Worm (Caenorhabditis elegans) whole organism, late embryonic: Measurements from ENCODE around the gene alh-9.
A peak's percentile ranks its signal among the peaks of the same experiment; 100 is the strongest.

Experiments
- C38D4.7 ChIP-seq: fragments of 200-800 bp; sonication (Bioruptor generic); optimal IDR thresholded peaks from 2 replicates; lab custom pipeline; 2018; ENCODE audit warnings: mild to moderate bottlenecking, missing genetic modification characterization, moderate library complexity, missing compliant biosample characterization
- F13H6.1 ChIP-seq: sonication (generic microtip); optimal IDR thresholded peaks from 2 replicates; lab custom pipeline; 2016; ENCODE audit warnings: missing genetic modification characterization, missing compliant biosample characterization
- K02D7.2 ChIP-seq: sonication (generic microtip); optimal IDR thresholded peaks from 2 replicates; lab custom pipeline; 2017; ENCODE audit warnings: mild to moderate bottlenecking, missing genetic modification characterization, missing compliant biosample characterization
- K09A11.1 ChIP-seq: sonication (generic microtip); optimal IDR thresholded peaks from 2 replicates; lab custom pipeline; 2017; ENCODE audit warnings: antibody characterized with exemption, mild to moderate bottlenecking, missing genetic modification characterization, missing compliant biosample characterization; ENCODE audit not compliant: insufficient read depth
- T23F11.4 ChIP-seq: fragments of 200-800 bp; sonication (Bioruptor generic); optimal IDR thresholded peaks from 2 replicates; lab custom pipeline; 2018; ENCODE audit warnings: mild to moderate bottlenecking, missing genetic modification characterization, missing compliant biosample characterization
- Y22D7AL.16 ChIP-seq: sonication (generic microtip); optimal IDR thresholded peaks from 2 replicates; lab custom pipeline; 2016; ENCODE audit warnings: missing genetic modification characterization, missing compliant biosample characterization
- ama-1 ChIP-seq: fragments of 150-350 bp; optimal IDR thresholded peaks from 2 replicates; lab custom pipeline; 2014
- ceh-14 ChIP-seq: sonication (generic microtip); optimal IDR thresholded peaks from 2 replicates; lab custom pipeline; 2016; ENCODE audit warnings: missing genotype, missing genetic modification characterization, missing compliant biosample characterization
- ceh-18 ChIP-seq: sonication (generic microtip); optimal IDR thresholded peaks from 2 replicates; lab custom pipeline; 2016; ENCODE audit warnings: missing genetic modification characterization, missing compliant biosample characterization
- ceh-19 ChIP-seq: fragments of 200-800 bp; sonication (Bioruptor generic); optimal IDR thresholded peaks from 2 replicates; lab custom pipeline; 2018; ENCODE audit warnings: mild to moderate bottlenecking, missing genetic modification characterization, missing compliant biosample characterization
- ceh-24 ChIP-seq: sonication (generic microtip); optimal IDR thresholded peaks from 2 replicates; lab custom pipeline; 2016; ENCODE audit warnings: mild to moderate bottlenecking, missing genetic modification characterization, missing compliant biosample characterization
- ceh-31 ChIP-seq: sonication (generic microtip); optimal IDR thresholded peaks from 2 replicates; lab custom pipeline; 2016; ENCODE audit warnings: missing genetic modification characterization, missing compliant biosample characterization
- che-1 ChIP-seq: sonication (generic microtip); optimal IDR thresholded peaks from 2 replicates; lab custom pipeline; 2016; ENCODE audit warnings: mild to moderate bottlenecking, missing genetic modification characterization, missing compliant biosample characterization
- dve-1 ChIP-seq: sonication (generic microtip); optimal IDR thresholded peaks from 2 replicates; lab custom pipeline; 2017; ENCODE audit warnings: antibody characterized with exemption, mild to moderate bottlenecking, missing genetic modification characterization, missing compliant biosample characterization
- elt-2 ChIP-seq: sonication (generic microtip); optimal IDR thresholded peaks from 2 replicates; lab custom pipeline; 2016; ENCODE audit warnings: missing genetic modification reagents, missing genetic modification characterization, missing compliant biosample characterization
- ets-4 ChIP-seq: sonication (generic microtip); optimal IDR thresholded peaks from 2 replicates; lab custom pipeline; 2016; ENCODE audit warnings: missing genetic modification characterization, missing compliant biosample characterization
- fax-1 ChIP-seq: sonication (generic microtip); optimal IDR thresholded peaks from 2 replicates; lab custom pipeline; 2016; ENCODE audit warnings: missing genotype, missing genetic modification characterization, missing compliant biosample characterization
- fkh-10 ChIP-seq: fragments of 150-350 bp; optimal IDR thresholded peaks from 2 replicates; lab custom pipeline; 2014; ENCODE audit warnings: missing biosample characterization, missing genetic modification reagents, missing genetic modification characterization
- fkh-6 ChIP-seq: sonication (generic microtip); optimal IDR thresholded peaks from 2 replicates; lab custom pipeline; 2016; ENCODE audit warnings: missing genetic modification characterization, missing compliant biosample characterization
- gmeb-2 ChIP-seq: sonication (generic microtip); optimal IDR thresholded peaks from 2 replicates; lab custom pipeline; 2016; ENCODE audit warnings: missing genetic modification characterization, inconsistent platforms, missing compliant biosample characterization
- hlh-13 ChIP-seq: fragments of 200-800 bp; sonication (Bioruptor generic); optimal IDR thresholded peaks from 2 replicates; lab custom pipeline; 2018; ENCODE audit warnings: mild to moderate bottlenecking, missing genetic modification characterization, missing compliant biosample characterization
- hlh-6 ChIP-seq: sonication (generic microtip); optimal IDR thresholded peaks from 2 replicates; lab custom pipeline; 2016; ENCODE audit warnings: missing genotype, missing genetic modification characterization, missing compliant biosample characterization
- hlh-8 ChIP-seq: sonication (generic microtip); optimal IDR thresholded peaks from 2 replicates; lab custom pipeline; 2016; ENCODE audit warnings: missing genotype, missing genetic modification characterization, missing compliant biosample characterization
- lim-6 ChIP-seq: sonication (generic microtip); optimal IDR thresholded peaks from 2 replicates; lab custom pipeline; 2016; ENCODE audit warnings: missing genetic modification characterization, missing compliant biosample characterization
- lin-11 ChIP-seq: fragments of 200-800 bp; sonication (Bioruptor generic); optimal IDR thresholded peaks from 2 replicates; lab custom pipeline; 2018; ENCODE audit warnings: mild to moderate bottlenecking, missing genetic modification characterization, missing compliant biosample characterization
- nhr-11 ChIP-seq: fragments of 150-350 bp; optimal IDR thresholded peaks from 2 replicates; lab custom pipeline; 2014; ENCODE audit warnings: missing biosample characterization, missing genetic modification characterization
- nhr-232 ChIP-seq: sonication (generic microtip); optimal IDR thresholded peaks from 2 replicates; lab custom pipeline; 2016; ENCODE audit warnings: missing genetic modification characterization, missing compliant biosample characterization
- npax-4 ChIP-seq: sonication (generic microtip); optimal IDR thresholded peaks from 2 replicates; lab custom pipeline; 2016; ENCODE audit warnings: missing genetic modification characterization, missing compliant biosample characterization
- odd-2 ChIP-seq: sonication (generic microtip); optimal IDR thresholded peaks from 2 replicates; lab custom pipeline; 2017; ENCODE audit warnings: antibody characterized with exemption, mild to moderate bottlenecking, missing genetic modification characterization, missing compliant biosample characterization
- pag-3 ChIP-seq: sonication (generic microtip); optimal IDR thresholded peaks from 2 replicates; lab custom pipeline; 2016; ENCODE audit warnings: missing compliant biosample characterization, missing genetic modification characterization, borderline replicate concordance
- pat-9 ChIP-seq: fragments of 200-800 bp; sonication (Bioruptor generic); optimal IDR thresholded peaks from 2 replicates; lab custom pipeline; 2018; ENCODE audit warnings: mild to moderate bottlenecking, missing genetic modification characterization, moderate library complexity, missing compliant biosample characterization
- pax-1 ChIP-seq: fragments of 150-350 bp; optimal IDR thresholded peaks from 2 replicates; lab custom pipeline; 2014; ENCODE audit warnings: missing biosample characterization, missing genetic modification characterization
- pha-2 ChIP-seq: sonication (generic microtip); optimal IDR thresholded peaks from 2 replicates; lab custom pipeline; 2017; ENCODE audit warnings: mild to moderate bottlenecking, missing genetic modification characterization, missing compliant biosample characterization
- ref-2 ChIP-seq: sonication (generic microtip); optimal IDR thresholded peaks from 2 replicates; lab custom pipeline; 2016; ENCODE audit warnings: missing genetic modification characterization, missing compliant biosample characterization
- rnt-1 ChIP-seq: sonication (generic microtip); optimal IDR thresholded peaks from 2 replicates; lab custom pipeline; 2016; ENCODE audit warnings: missing genetic modification characterization, missing compliant biosample characterization
- sox-4 ChIP-seq: sonication (generic microtip); optimal IDR thresholded peaks from 2 replicates; lab custom pipeline; 2017; ENCODE audit warnings: mild to moderate bottlenecking, missing genetic modification characterization, inconsistent platforms, missing compliant biosample characterization
- tbx-7 ChIP-seq: sonication (generic microtip); optimal IDR thresholded peaks from 2 replicates; lab custom pipeline; 2016; ENCODE audit warnings: missing genotype, missing genetic modification characterization, missing compliant biosample characterization
- ttx-3 ChIP-seq: sonication (generic microtip); optimal IDR thresholded peaks from 2 replicates; lab custom pipeline; 2016; ENCODE audit warnings: missing genetic modification reagents, missing genetic modification characterization, missing compliant biosample characterization
- unc-42 ChIP-seq: sonication (generic microtip); optimal IDR thresholded peaks from 2 replicates; lab custom pipeline; 2016; ENCODE audit warnings: missing genotype, missing genetic modification characterization, missing compliant biosample characterization
- unc-55 ChIP-seq: sonication (generic microtip); optimal IDR thresholded peaks from 2 replicates; lab custom pipeline; 2017; ENCODE audit warnings: missing biosample characterization, missing genetic modification reagents, missing genetic modification characterization
- unc-86 ChIP-seq: sonication (generic microtip); optimal IDR thresholded peaks from 2 replicates; lab custom pipeline; 2016; ENCODE audit warnings: missing genetic modification characterization, missing compliant biosample characterization
- zip-5 ChIP-seq: sonication (generic microtip); optimal IDR thresholded peaks from 2 replicates; lab custom pipeline; 2016; ENCODE audit warnings: missing genetic modification characterization, missing compliant biosample characterization

Gene alh-9

DNA sequence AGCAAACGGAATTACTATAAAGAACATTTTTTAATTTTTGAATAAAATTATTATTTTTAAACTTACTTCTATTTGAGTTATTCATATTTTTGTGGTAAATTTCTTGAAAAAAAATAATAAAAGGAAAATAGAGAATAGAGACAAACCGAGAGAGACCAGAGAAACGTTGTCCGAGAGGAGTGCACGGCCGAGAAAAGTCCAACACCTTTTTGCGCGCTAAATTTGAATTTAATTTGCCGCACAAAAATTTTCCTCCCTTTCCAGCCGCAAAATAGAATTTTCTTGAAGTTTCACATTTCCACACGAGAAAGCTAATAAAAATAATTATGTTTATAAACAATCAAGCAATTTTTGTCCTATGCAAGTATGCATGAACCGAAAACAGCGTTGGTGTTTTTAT, 15.9 kb downstream of the alh-9 start, which contains the start of the genes F01F1.11 and F01F1.3 (continued):
- TF ChIP-seq ceh-24 (tag; lab: Kevin White, UChicago) = no peak
- TF ChIP-seq F13H6.1 (tag; lab: Kevin White, UChicago) = peak; percentile 19
- TF ChIP-seq pag-3 (tag; lab: Kevin White, UChicago) = no peak
- peak; percentile 14 for TF ChIP-seq pax-1
- no peak for TF ChIP-seq fkh-10 (GFP tag; lab: Kevin White, UChicago)
- TF ChIP-seq unc-42 (tag; lab: Kevin White, UChicago) = peak; percentile 50
- TF ChIP-seq ets-4 (tag; lab: Kevin White, UChicago) = peak; percentile 99
- TF ChIP-seq unc-86 = no peak
- TF ChIP-seq ceh-14 = peak; percentile 35
- peak; percentile 38 for TF ChIP-seq elt-2 (tag; lab: Kevin White, UChicago)
- TF ChIP-seq tbx-7 (tag; lab: Kevin White, UChicago) = peak; percentile 64
- no peak for TF ChIP-seq ama-1 (lab: Kevin White, UChicago)
- no peak for TF ChIP-seq gmeb-2 (tag; lab: Kevin White, UChicago)
- TF ChIP-seq zip-5 = peak; percentile 38
- no peak for TF ChIP-seq che-1
- no peak for TF ChIP-seq lim-6 (tag; lab: Kevin White, UChicago)
- peak; percentile 89 for TF ChIP-seq ceh-31 (tag; lab: Kevin White, UChicago)
- no peak for TF ChIP-seq unc-55 (GFP tag; lab: Kevin White, UChicago)
- TF ChIP-seq C38D4.7 = no peak
- TF ChIP-seq ref-2 (tag; lab: Kevin White, UChicago) = peak; percentile 62
- TF ChIP-seq ceh-19 = no peak
- TF ChIP-seq nhr-232 (tag; lab: Kevin White, UChicago) = no peak

DNA sequence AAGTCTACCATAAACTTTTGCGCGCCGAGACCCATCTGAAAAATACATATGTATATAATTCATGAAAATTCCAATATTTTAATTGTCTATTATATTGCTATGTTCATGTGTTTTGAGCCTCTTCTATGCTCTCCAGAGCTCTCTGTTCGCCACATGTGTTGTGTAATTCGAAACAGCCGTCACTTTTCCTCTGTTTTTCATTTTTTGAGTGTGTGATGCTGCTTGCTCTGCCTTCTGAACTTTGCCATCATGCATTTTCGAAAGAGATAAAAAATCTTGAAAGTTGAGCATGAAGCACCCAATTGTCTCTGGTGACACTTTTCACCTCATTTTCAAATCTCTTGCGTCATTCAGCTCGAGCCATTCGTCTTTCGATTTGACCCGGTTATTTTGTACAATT, 16.5 kb downstream of the alh-9 start:
- peak; percentile 36 for TF ChIP-seq hlh-8
- TF ChIP-seq Y22D7AL.16 (tag; lab: Kevin White, UChicago) = no peak

DNA sequence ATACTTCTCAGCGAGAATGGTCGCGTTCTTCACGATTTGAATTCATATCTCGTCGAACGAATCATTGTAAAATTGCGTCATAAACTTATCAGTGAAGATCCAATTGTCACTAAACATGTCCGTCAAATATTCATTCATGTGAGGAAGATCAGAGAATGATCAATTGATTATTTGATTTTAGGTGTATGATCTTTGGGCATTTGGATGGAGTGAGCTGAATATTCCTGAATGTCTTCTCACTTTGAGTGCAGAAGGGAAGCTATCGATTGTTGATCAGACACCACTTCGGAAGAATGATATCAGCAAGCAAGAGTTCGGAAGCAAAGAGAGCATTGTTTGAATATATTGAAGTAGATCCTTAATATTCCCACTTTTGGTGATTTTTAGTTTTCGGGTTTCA, 18.4 kb downstream of the alh-9 start:
- TF ChIP-seq unc-55 (GFP tag; lab: Kevin White, UChicago) = peak; percentile 59
- TF ChIP-seq K09A11.1 (tag; lab: Kevin White, UChicago) = no peak

DNA sequence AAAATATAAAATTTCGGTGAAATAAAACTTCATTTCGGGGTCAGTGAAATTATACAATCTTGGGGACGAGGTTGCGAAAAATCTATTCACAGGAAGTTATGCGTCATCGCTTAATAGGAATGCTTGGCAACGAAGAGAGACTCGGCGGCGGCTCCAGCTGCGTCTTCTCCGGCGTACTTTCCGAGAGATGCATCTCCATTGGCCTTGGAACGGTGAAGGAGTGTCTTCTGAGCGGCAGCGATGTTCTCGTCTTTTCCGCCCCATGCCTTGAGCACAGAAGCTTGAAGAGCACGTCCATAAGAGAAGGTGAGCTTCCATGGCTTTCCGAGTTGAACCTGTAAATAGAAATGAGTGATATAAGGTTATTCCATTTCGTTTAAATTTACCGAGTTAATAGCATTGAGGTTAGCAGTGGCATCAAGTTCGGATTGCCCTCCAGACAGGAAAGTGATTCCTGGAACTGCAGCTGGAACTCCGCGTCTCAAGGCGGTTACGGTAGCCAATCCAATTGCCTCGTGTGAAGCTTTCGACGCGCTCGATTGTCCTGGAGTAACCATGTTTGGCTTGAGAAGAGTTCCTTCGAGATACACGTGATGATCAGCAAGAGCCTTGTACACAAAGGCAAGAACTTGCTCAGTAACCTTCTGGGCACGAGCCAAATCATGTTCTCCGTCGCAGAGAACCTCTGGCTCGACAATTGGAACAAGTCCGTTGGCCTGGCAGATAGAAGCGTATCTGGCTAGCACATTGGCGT, 19.0 kb downstream of the alh-9 start:
- TF ChIP-seq fkh-6 (tag; lab: Kevin White, UChicago) (no peak), sox-4 (tag; lab: Kevin White, UChicago) (no peak), hlh-6 (tag; lab: Kevin White, UChicago) (no peak), npax-4 (tag; lab: Kevin White, UChicago) (no peak), lin-11 (no peak)

DNA sequence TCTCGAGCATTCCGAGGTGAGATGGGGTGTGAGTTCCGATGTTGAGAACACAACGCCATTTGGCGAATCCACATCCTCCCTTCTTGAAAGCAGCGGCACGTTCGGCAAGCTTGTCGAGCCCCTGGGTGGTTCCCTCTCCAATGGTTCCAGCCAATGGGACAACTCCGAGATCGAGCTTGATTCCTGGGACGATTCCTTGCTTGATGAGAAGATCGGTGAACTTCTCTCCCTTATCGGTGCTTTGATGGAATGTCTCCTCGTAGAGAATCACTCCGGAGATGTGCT, 19.5 kb downstream of the alh-9 start:
- no peak for TF ChIP-seq pat-9 (tag; lab: Kevin White, UChicago)
- no peak for TF ChIP-seq gmeb-2 (tag; lab: Kevin White, UChicago)
- TF ChIP-seq odd-2 (tag; lab: Kevin White, UChicago) = no peak
- no peak for TF ChIP-seq ama-1 (lab: Kevin White, UChicago)
- no peak for TF ChIP-seq ceh-18 (tag; lab: Kevin White, UChicago)
- TF ChIP-seq ceh-24 (tag; lab: Kevin White, UChicago) = no peak
- TF ChIP-seq rnt-1 (tag; lab: Kevin White, UChicago) = no peak
- no peak for TF ChIP-seq pha-2 (tag; lab: Kevin White, UChicago)
- TF ChIP-seq K09A11.1 (tag; lab: Kevin White, UChicago) = no peak
- TF ChIP-seq npax-4 (tag; lab: Kevin White, UChicago) = no peak
- no peak for TF ChIP-seq tbx-7 (tag; lab: Kevin White, UChicago)
- no peak for TF ChIP-seq fax-1 (tag; lab: Kevin White, UChicago)
- no peak for TF ChIP-seq ttx-3 (tag; lab: Kevin White, UChicago)
- no peak for TF ChIP-seq T23F11.4
- TF ChIP-seq ceh-31 (tag; lab: Kevin White, UChicago) = no peak
- TF ChIP-seq hlh-13 (GFP tag; lab: Kevin White, UChicago) = no peak
- no peak for TF ChIP-seq K02D7.2 (tag; lab: Kevin White, UChicago)
- TF ChIP-seq dve-1 (tag; lab: Kevin White, UChicago) = no peak
- no peak for TF ChIP-seq lim-6 (tag; lab: Kevin White, UChicago)
- TF ChIP-seq nhr-11 (tag; lab: Kevin White, UChicago) = no peak
